Fruit fly (Drosophila melanogaster): ENCODE data around the gene noc.

noc gene

dm6 chr2L:14461066-14461465, 29.6 kb upstream of the noc start (continued):
- TF ChIP-seq CG1603 (tag; optimal IDR thresholded peaks at IDR 0.05) (peak; percentile 93), CG6854 (GFP tag; optimal IDR thresholded peaks at IDR 0.05) (no peak), CG31365 (tag; optimal IDR thresholded peaks at IDR 0.05) (no peak), nerfin-2 (GFP tag; IDR thresholded peaks at IDR 0.05; ENCODE audit: partially characterized antibody) (no peak), prd (optimal IDR thresholded peaks at IDR 0.05) (no peak), prd (GFP tag; IDR thresholded peaks at IDR 0.05) (peak; percentile 92), CG1792 (GFP tag; optimal IDR thresholded peaks at IDR 0.05) (peak; percentile 70), CG17612 (GFP tag; IDR thresholded peaks at IDR 0.05) (no peak), CG7745 (tag; optimal IDR thresholded peaks at IDR 0.05) (peak; percentile 37), CG11085 (GFP tag; IDR thresholded peaks at IDR 0.05) (no peak), danr (GFP tag; IDR thresholded peaks at IDR 0.05) (no peak), CG8388 (GFP tag; optimal IDR thresholded peaks at IDR 0.05) (peak; percentile 88), odd (GFP tag; optimal IDR thresholded peaks at IDR 0.05) (peak; percentile 82), CG18619 (GFP tag; optimal IDR thresholded peaks at IDR 0.05) (peak; percentile 73), CG15479 (GFP tag; optimal IDR thresholded peaks at IDR 0.05) (peak; percentile 41), NfI (GFP tag; optimal IDR thresholded peaks at IDR 0.05) (peak; percentile 51), luna (GFP tag; optimal IDR thresholded peaks at IDR 0.05) (peak; percentile 7), CG5953 (GFP tag; IDR thresholded peaks at IDR 0.05) (no peak), CG17385 (GFP tag; optimal IDR thresholded peaks at IDR 0.05) (peak; percentile 68), Ada2b (GFP tag; IDR thresholded peaks at IDR 0.05) (peak; percentile 77), nau (GFP tag; optimal IDR thresholded peaks at IDR 0.05) (peak; percentile 7), cas (GFP tag; IDR thresholded peaks at IDR 0.05) (no peak), cato (GFP tag; optimal IDR thresholded peaks at IDR 0.05; ENCODE audit: borderline replicate concordance) (peak; percentile 65), slp2 (GFP tag; optimal IDR thresholded peaks at IDR 0.05) (peak; percentile 81), so (GFP tag; IDR thresholded peaks at IDR 0.05) (peak; percentile 68; the same call in 1 of the 3 replicates), Hr78 (GFP tag; optimal IDR thresholded peaks at IDR 0.05) (no peak), Meics (GFP tag; optimal IDR thresholded peaks at IDR 0.05) (peak; percentile 41), CG17361 (GFP tag; IDR thresholded peaks at IDR 0.05) (peak; percentile 77), CG8359 (GFP tag; optimal IDR thresholded peaks at IDR 0.05; ENCODE audit: borderline replicate concordance) (peak; percentile 67), CG16813 (GFP tag; IDR thresholded peaks at IDR 0.05; ENCODE audit: partially characterized antibody) (no peak), ind (GFP tag; optimal IDR thresholded peaks at IDR 0.05) (peak; percentile 47), CG14965 (GFP tag; optimal IDR thresholded peaks at IDR 0.05; ENCODE audit: borderline replicate concordance) (peak; percentile 63), zen (tag; optimal IDR thresholded peaks at IDR 0.05) (peak; percentile 82), Asciz (GFP tag; optimal IDR thresholded peaks at IDR 0.05) (peak; percentile 55), CG10565 (GFP tag; optimal IDR thresholded peaks at IDR 0.05) (peak; percentile 65), peb (GFP tag; IDR thresholded peaks at IDR 0.05) (peak; percentile 61; the same call in 1 of the 2 replicates), crc (GFP tag; optimal IDR thresholded peaks at IDR 0.05) (peak; percentile 76), CG1024 (GFP tag; IDR thresholded peaks at IDR 0.05) (peak; percentile 65), Jarid2 (GFP tag; optimal IDR thresholded peaks at IDR 0.05) (peak; percentile 38), fu2 (GFP tag; optimal IDR thresholded peaks at IDR 0.05) (peak; percentile 66), Bteb2 (GFP tag; optimal IDR thresholded peaks at IDR 0.05) (peak; percentile 57), CG16863 (GFP tag; optimal IDR thresholded peaks at IDR 0.05) (peak; percentile 85), CG9727 (GFP tag; optimal IDR thresholded peaks at IDR 0.05) (peak; percentile 96), CG2129 (GFP tag; IDR thresholded peaks at IDR 0.05; ENCODE audit: partially characterized antibody) (no peak), sr (GFP tag; IDR thresholded peaks at IDR 0.05) (peak; percentile 53; the same call in 1 of the 3 replicates), CG7372 (GFP tag; IDR thresholded peaks at IDR 0.05) (peak; percentile 50), vfl (GFP tag; optimal IDR thresholded peaks at IDR 0.05) (peak; percentile 49), bigmax (GFP tag; optimal IDR thresholded peaks at IDR 0.05) (no peak), CG33213 (GFP tag; optimal IDR thresholded peaks at IDR 0.05) (peak; percentile 78), lbe (GFP tag; optimal IDR thresholded peaks at IDR 0.05) (peak; percentile 72)

Data from whole organism, embryonic.